Worm (Caenorhabditis elegans) whole organism, early embryonic: ENCODE data around the gene F22E5.17.
"Not testable (repeated sequence)": the region's sequence is repeated elsewhere in the genome, so short reads cannot be mapped to it uniquely, and the experiment has no call there.

Source experiments
- B0310.2 ChIP-seq: sonication (generic microtip); optimal IDR thresholded peaks from 2 replicates; lab custom pipeline; 2016; ENCODE audit warnings: mild to moderate bottlenecking, missing genetic modification characterization, missing compliant biosample characterization
- F13C5.2 ChIP-seq: sonication (generic microtip); optimal IDR thresholded peaks from 2 replicates; lab custom pipeline; 2017; ENCODE audit warnings: mild to moderate bottlenecking, missing genetic modification characterization, inconsistent platforms, missing compliant biosample characterization
- aly-1 ChIP-seq: sonication (generic microtip); optimal IDR thresholded peaks from 2 replicates; lab custom pipeline; 2016; ENCODE audit warnings: missing genetic modification characterization, missing compliant biosample characterization
- ama-1 ChIP-seq: fragments of 150-350 bp; optimal IDR thresholded peaks from 2 replicates; lab custom pipeline; 2014
- ceh-13 ChIP-seq: fragments of 200-800 bp; sonication (Bioruptor generic); optimal IDR thresholded peaks from 2 replicates; lab custom pipeline; 2018; ENCODE audit warnings: mild to moderate bottlenecking, missing genetic modification characterization, missing compliant biosample characterization
- ceh-36 ChIP-seq: sonication (generic microtip); optimal IDR thresholded peaks from 2 replicates; lab custom pipeline; 2016; ENCODE audit warnings: missing genetic modification characterization, inconsistent platforms, missing compliant biosample characterization
- ets-7 ChIP-seq: sonication (generic microtip); optimal IDR thresholded peaks from 2 replicates; lab custom pipeline; 2016; ENCODE audit warnings: missing genotype, missing genetic modification characterization, missing compliant biosample characterization
- flt-1 ChIP-seq: fragments of 200-800 bp; sonication (Bioruptor generic); IDR thresholded peaks from 2 replicates; pipeline ENCODE4 v1.3.6; 2022; ENCODE audit warnings: missing genetic modification characterization, missing compliant biosample characterization
- hmbx-1 ChIP-seq: sonication (generic microtip); optimal IDR thresholded peaks from 2 replicates; lab custom pipeline; 2016; ENCODE audit warnings: mild to moderate bottlenecking, missing genetic modification characterization, missing compliant biosample characterization
- hnd-1 ChIP-seq: sonication (generic microtip); optimal IDR thresholded peaks from 2 replicates; lab custom pipeline; 2016; ENCODE audit warnings: missing genetic modification characterization, missing compliant biosample characterization
- pes-1 ChIP-seq: fragments of 200-800 bp; sonication (Bioruptor generic); IDR thresholded peaks from 2 replicates; pipeline ENCODE4 v1.3.6; 2022; ENCODE audit warnings: missing genetic modification reagents, missing genetic modification characterization, missing compliant biosample characterization
- sea-1 ChIP-seq: fragments of 200-800 bp; sonication (Bioruptor generic); conservative IDR thresholded peaks from 2 replicates; pipeline ENCODE4 v1.3.6; 2022; ENCODE audit warnings: missing genetic modification characterization, missing compliant biosample characterization
- tbx-37 ChIP-seq: fragments of 200-800 bp; sonication (Bioruptor generic); conservative IDR thresholded peaks from 2 replicates; pipeline ENCODE4 v1.3.6; 2022; ENCODE audit warnings: missing genetic modification reagents, missing genetic modification characterization, missing compliant biosample characterization
- tra-4 ChIP-seq: sonication (generic microtip); optimal IDR thresholded peaks from 2 replicates; lab custom pipeline; 2017; ENCODE audit warnings: missing genetic modification characterization, missing compliant biosample characterization

DNA sequence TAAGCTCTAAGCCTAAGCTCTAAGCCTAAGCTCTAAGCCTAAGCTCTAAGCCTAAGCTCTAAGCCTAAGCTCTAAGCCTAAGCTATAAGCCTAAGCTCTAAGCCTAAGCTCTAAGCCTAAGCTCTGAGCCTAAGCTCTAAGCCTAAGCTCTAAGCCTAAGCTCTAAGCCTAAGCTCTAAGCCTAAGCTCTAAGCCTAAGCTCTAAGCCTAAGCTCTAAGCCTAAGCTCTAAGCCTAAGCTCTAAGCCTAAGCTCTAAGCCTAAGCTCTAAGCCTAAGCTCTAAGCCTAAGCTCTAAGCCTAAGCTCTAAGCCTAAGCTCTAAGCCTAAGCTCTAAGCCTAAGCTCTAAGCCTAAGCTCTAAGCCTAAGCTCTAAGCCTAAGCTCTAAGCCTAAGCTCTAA is 45.6 kb upstream of the F22E5.17 start:
- peak; percentile 76 for TF ChIP-seq ceh-36 (tag; lab: Kevin White, UChicago)
- TF ChIP-seq ama-1; flt-1 (GFP tag; lab: Robert Waterston, UW); ets-7 (tag; lab: Kevin White, UChicago); hmbx-1 (tag; lab: Kevin White, UChicago); ceh-13 (GFP tag; lab: Kevin White, UChicago); tra-4 (tag; lab: Kevin White, UChicago); aly-1 (tag; lab: Kevin White, UChicago); sea-1 (GFP tag; lab: Robert Waterston, UW); B0310.2; F13C5.2 (tag; lab: Kevin White, UChicago); hnd-1 (tag; lab: Kevin White, UChicago); pes-1; tbx-37: not testable (repeated sequence)
